Worm (Caenorhabditis elegans): ENCODE data around the gene C29F4.3.

- TF ChIP-seq ama-1 (optimal IDR thresholded peaks at IDR 0.05) (no peak), ama-1 (GFP tag; optimal IDR thresholded peaks at IDR 0.05) (no peak), nfya-1 (tag; optimal IDR thresholded peaks at IDR 0.05; ENCODE audit: borderline replicate concordance, insufficient read depth) (no peak), ekl-4 (GFP tag; IDR thresholded peaks at IDR 0.05) (no peak), efl-1 (GFP tag; optimal IDR thresholded peaks at IDR 0.05) (no peak)
Measured at ce11 chrIV:11241368-11241767, 17.6 kb upstream of the C29F4.3 start, which contains the start of gene C05C12.6.
